Worm (Caenorhabditis elegans) whole organism, early embryonic: ENCODE results near the gene T24B8.4.

Experiments used
- B0310.2 ChIP-seq: sonication (generic microtip); optimal IDR thresholded peaks from 2 replicates; lab custom pipeline; 2016; ENCODE audit warnings: mild to moderate bottlenecking, missing genetic modification characterization, missing compliant biosample characterization
- F13C5.2 ChIP-seq: sonication (generic microtip); optimal IDR thresholded peaks from 2 replicates; lab custom pipeline; 2017; ENCODE audit warnings: mild to moderate bottlenecking, missing genetic modification characterization, inconsistent platforms, missing compliant biosample characterization
- aly-1 ChIP-seq: sonication (generic microtip); optimal IDR thresholded peaks from 2 replicates; lab custom pipeline; 2016; ENCODE audit warnings: missing genetic modification characterization, missing compliant biosample characterization
- ama-1 ChIP-seq: fragments of 150-350 bp; optimal IDR thresholded peaks from 2 replicates; lab custom pipeline; 2014
- ceh-13 ChIP-seq: fragments of 200-800 bp; sonication (Bioruptor generic); optimal IDR thresholded peaks from 2 replicates; lab custom pipeline; 2018; ENCODE audit warnings: mild to moderate bottlenecking, missing genetic modification characterization, missing compliant biosample characterization
- ceh-36 ChIP-seq: sonication (generic microtip); optimal IDR thresholded peaks from 2 replicates; lab custom pipeline; 2016; ENCODE audit warnings: missing genetic modification characterization, inconsistent platforms, missing compliant biosample characterization
- ets-7 ChIP-seq: sonication (generic microtip); optimal IDR thresholded peaks from 2 replicates; lab custom pipeline; 2016; ENCODE audit warnings: missing genotype, missing genetic modification characterization, missing compliant biosample characterization
- flt-1 ChIP-seq: fragments of 200-800 bp; sonication (Bioruptor generic); IDR thresholded peaks from 2 replicates; pipeline ENCODE4 v1.3.6; 2022; ENCODE audit warnings: missing genetic modification characterization, missing compliant biosample characterization
- hmbx-1 ChIP-seq: sonication (generic microtip); optimal IDR thresholded peaks from 2 replicates; lab custom pipeline; 2016; ENCODE audit warnings: mild to moderate bottlenecking, missing genetic modification characterization, missing compliant biosample characterization
- hmg-4 ChIP-seq: fragments of 200-800 bp; sonication (Bioruptor generic); optimal IDR thresholded peaks from 2 replicates; lab custom pipeline; 2018; ENCODE audit warnings: mild to moderate bottlenecking, missing genetic modification characterization, missing compliant biosample characterization
- hnd-1 ChIP-seq: sonication (generic microtip); optimal IDR thresholded peaks from 2 replicates; lab custom pipeline; 2016; ENCODE audit warnings: missing genetic modification characterization, missing compliant biosample characterization
- pes-1 ChIP-seq: fragments of 200-800 bp; sonication (Bioruptor generic); IDR thresholded peaks from 2 replicates; pipeline ENCODE4 v1.3.6; 2022; ENCODE audit warnings: missing genetic modification reagents, missing genetic modification characterization, missing compliant biosample characterization
- scrt-1 ChIP-seq: fragments of 200-800 bp; sonication (Bioruptor generic); IDR thresholded peaks from 2 replicates; pipeline ENCODE4 v1.3.6; 2022; ENCODE audit warnings: missing genetic modification characterization, missing compliant biosample characterization
- sea-1 ChIP-seq: fragments of 200-800 bp; sonication (Bioruptor generic); conservative IDR thresholded peaks from 2 replicates; pipeline ENCODE4 v1.3.6; 2022; ENCODE audit warnings: missing genetic modification characterization, missing compliant biosample characterization
- tbx-11 ChIP-seq: fragments of 200-800 bp; sonication (Bioruptor generic); IDR thresholded peaks from 2 replicates; pipeline ENCODE4 v1.3.6; 2022; ENCODE audit warnings: missing genetic modification characterization, missing compliant biosample characterization
- tbx-37 ChIP-seq: fragments of 200-800 bp; sonication (Bioruptor generic); conservative IDR thresholded peaks from 2 replicates; pipeline ENCODE4 v1.3.6; 2022; ENCODE audit warnings: missing genetic modification reagents, missing genetic modification characterization, missing compliant biosample characterization
- tra-4 ChIP-seq: sonication (generic microtip); optimal IDR thresholded peaks from 2 replicates; lab custom pipeline; 2017; ENCODE audit warnings: missing genetic modification characterization, missing compliant biosample characterization

The T24B8.4 gene

ce11 chrII:9070740-9071139, at the start of gene T24B8.4:
T24B8.4 (minus strand) TSS chrII:9070840.
- TF ChIP-seq ama-1 (lab: Kevin White, UChicago): no peak
- TF ChIP-seq tbx-11 (GFP tag; lab: Robert Waterston, UW): no peak
- no peak for TF ChIP-seq aly-1 (tag; lab: Kevin White, UChicago)
- no peak for TF ChIP-seq B0310.2 (tag; lab: Kevin White, UChicago)
- TF ChIP-seq ceh-36 (tag; lab: Kevin White, UChicago): no peak
- TF ChIP-seq hmbx-1 (tag; lab: Kevin White, UChicago): no peak
- TF ChIP-seq flt-1 (GFP tag; lab: Robert Waterston, UW): no peak
- no peak for TF ChIP-seq scrt-1 (GFP tag; lab: Robert Waterston, UW)
- no peak for TF ChIP-seq tra-4 (tag; lab: Kevin White, UChicago)
- no peak for TF ChIP-seq F13C5.2
- no peak for TF ChIP-seq hnd-1 (tag; lab: Kevin White, UChicago)
- TF ChIP-seq hmg-4: no peak
- no peak for TF ChIP-seq ceh-13 (GFP tag; lab: Kevin White, UChicago)
- TF ChIP-seq sea-1 (GFP tag; lab: Robert Waterston, UW): no peak
- TF ChIP-seq pes-1 (GFP tag; lab: Robert Waterston, UW): no peak
- TF ChIP-seq tbx-37 (GFP tag; lab: Robert Waterston, UW): no peak
- no peak for TF ChIP-seq ets-7

DNA sequence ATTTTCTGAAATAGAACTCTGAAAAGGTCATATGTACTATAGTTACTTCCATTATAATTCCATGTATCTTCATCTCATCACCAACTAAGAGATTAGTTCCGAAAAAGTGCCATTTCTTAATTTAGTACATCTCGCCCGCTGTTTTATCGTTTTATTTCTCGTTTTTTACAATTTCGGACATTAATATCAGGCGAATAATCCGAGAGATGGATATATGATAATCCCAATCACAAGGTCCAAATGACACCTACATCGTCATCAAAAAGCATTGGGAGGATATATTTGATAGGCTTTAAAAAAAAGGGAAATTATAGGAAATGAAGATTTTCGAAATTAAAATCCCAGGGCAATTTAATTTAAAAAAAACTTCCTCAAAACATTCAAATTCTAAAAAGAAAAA, 49.7 kb upstream of the T24B8.4 start:
- TF ChIP-seq ets-7: no peak
- no peak for TF ChIP-seq tbx-37 (GFP tag; lab: Robert Waterston, UW)
- TF ChIP-seq ceh-36 (tag; lab: Kevin White, UChicago): no peak
- TF ChIP-seq ceh-13 (GFP tag; lab: Kevin White, UChicago): no peak
- no peak for TF ChIP-seq sea-1 (GFP tag; lab: Robert Waterston, UW)
- no peak for TF ChIP-seq flt-1 (GFP tag; lab: Robert Waterston, UW)
- no peak for TF ChIP-seq ama-1 (lab: Kevin White, UChicago)
- TF ChIP-seq F13C5.2: no peak
- TF ChIP-seq aly-1 (tag; lab: Kevin White, UChicago): no peak
- TF ChIP-seq hmg-4: no peak
- no peak for TF ChIP-seq tbx-11 (GFP tag; lab: Robert Waterston, UW)
- TF ChIP-seq B0310.2 (tag; lab: Kevin White, UChicago): no peak
- TF ChIP-seq hnd-1 (tag; lab: Kevin White, UChicago): no peak
- no peak for TF ChIP-seq scrt-1 (GFP tag; lab: Robert Waterston, UW)

DNA sequence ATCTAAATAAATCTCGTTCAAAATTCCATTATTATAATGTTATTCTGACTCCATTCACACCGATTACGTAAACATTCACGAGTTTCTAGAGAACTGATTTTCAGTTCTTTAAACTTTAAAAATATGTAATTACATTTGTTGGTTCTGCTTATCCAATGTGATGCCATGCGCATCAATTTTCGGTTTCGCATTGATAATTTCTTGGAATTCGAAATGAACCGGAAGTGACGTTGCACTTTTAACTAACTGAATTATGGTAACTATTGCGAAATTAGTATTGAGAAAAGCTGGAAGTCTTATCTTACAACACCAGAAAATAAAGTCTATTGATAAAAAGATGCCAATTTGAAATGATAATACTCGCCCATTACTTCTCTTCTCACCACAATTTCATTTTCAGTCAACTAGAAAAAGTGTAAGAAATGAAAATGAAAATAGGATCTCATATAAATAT, 47.2 kb upstream of the T24B8.4 start:
- TF ChIP-seq flt-1 (GFP tag; lab: Robert Waterston, UW): no peak

- TF ChIP-seq ets-7 (no peak), hmbx-1 (tag; lab: Kevin White, UChicago) (no peak), hnd-1 (tag; lab: Kevin White, UChicago) (no peak), flt-1 (GFP tag; lab: Robert Waterston, UW) (no peak), pes-1 (GFP tag; lab: Robert Waterston, UW) (no peak), tbx-11 (GFP tag; lab: Robert Waterston, UW) (no peak), tra-4 (tag; lab: Kevin White, UChicago) (no peak), B0310.2 (tag; lab: Kevin White, UChicago) (no peak), scrt-1 (GFP tag; lab: Robert Waterston, UW) (no peak), sea-1 (GFP tag; lab: Robert Waterston, UW) (no peak), ama-1 (lab: Kevin White, UChicago) (no peak), ceh-36 (tag; lab: Kevin White, UChicago) (no peak)
Measured at ce11 chrII:9116404-9116803, 45.8 kb upstream of the T24B8.4 start.

DNA sequence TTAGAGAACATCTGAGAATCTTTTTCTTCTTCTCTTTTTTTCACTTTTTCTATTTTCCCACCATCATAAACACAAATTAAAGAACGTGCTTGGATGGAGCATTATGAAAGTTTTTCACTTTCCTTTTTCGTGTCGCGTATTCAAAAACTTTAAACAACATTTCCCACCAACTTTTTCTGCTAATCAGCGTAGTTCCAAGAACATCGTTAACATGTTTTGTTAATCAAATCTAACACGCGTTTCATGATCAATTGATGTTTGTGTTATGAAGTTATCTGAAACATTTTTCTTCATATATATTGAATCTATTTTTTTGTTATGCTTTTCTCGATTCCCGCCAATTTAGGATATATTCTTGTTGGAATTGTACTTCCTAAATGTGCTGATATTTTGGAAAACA, 45.0 kb upstream of the T24B8.4 start:
- no peak for TF ChIP-seq scrt-1 (GFP tag; lab: Robert Waterston, UW)
- no peak for TF ChIP-seq F13C5.2
- no peak for TF ChIP-seq ceh-13 (GFP tag; lab: Kevin White, UChicago)
- TF ChIP-seq hnd-1 (tag; lab: Kevin White, UChicago): no peak
- TF ChIP-seq sea-1 (GFP tag; lab: Robert Waterston, UW): no peak
- TF ChIP-seq ama-1 (lab: Kevin White, UChicago): no peak
- TF ChIP-seq tbx-11 (GFP tag; lab: Robert Waterston, UW): no peak

DNA sequence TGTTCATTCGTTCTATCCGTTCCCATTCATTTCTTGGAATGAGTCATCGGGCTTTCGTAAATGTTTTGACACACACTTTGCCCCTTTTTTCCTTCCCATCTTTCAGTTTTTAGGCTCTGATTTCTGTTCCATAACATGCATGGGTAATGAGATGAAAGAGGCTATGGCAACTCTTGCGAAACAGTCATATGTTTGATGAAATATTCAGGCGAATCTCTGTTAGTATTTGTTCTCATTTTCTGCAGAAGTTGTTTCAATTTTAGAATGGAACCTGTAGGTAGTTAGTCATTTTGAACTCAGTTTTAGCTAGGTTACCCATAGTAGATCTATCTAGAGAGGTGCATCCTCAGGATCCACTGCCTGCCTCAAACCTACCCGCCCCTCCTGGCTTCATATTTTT, 44.3 kb upstream of the T24B8.4 start:
- no peak for TF ChIP-seq ets-7

- TF ChIP-seq ama-1 (lab: Kevin White, UChicago): no peak
- no peak for TF ChIP-seq ceh-36 (tag; lab: Kevin White, UChicago)
- no peak for TF ChIP-seq aly-1 (tag; lab: Kevin White, UChicago)
- TF ChIP-seq tbx-37 (GFP tag; lab: Robert Waterston, UW): no peak
- TF ChIP-seq hnd-1 (tag; lab: Kevin White, UChicago): no peak
- no peak for TF ChIP-seq sea-1 (GFP tag; lab: Robert Waterston, UW)
- TF ChIP-seq hmbx-1 (tag; lab: Kevin White, UChicago): no peak
- no peak for TF ChIP-seq hmg-4
- no peak for TF ChIP-seq flt-1 (GFP tag; lab: Robert Waterston, UW)
- TF ChIP-seq tbx-11 (GFP tag; lab: Robert Waterston, UW): no peak
- no peak for TF ChIP-seq pes-1 (GFP tag; lab: Robert Waterston, UW)
- no peak for TF ChIP-seq tra-4 (tag; lab: Kevin White, UChicago)
- no peak for TF ChIP-seq ceh-13 (GFP tag; lab: Kevin White, UChicago)
- no peak for TF ChIP-seq ets-7
- no peak for TF ChIP-seq F13C5.2
- no peak for TF ChIP-seq B0310.2 (tag; lab: Kevin White, UChicago)
- TF ChIP-seq scrt-1 (GFP tag; lab: Robert Waterston, UW): no peak
Measured at ce11 chrII:9113759-9114158, 43.1 kb upstream of the T24B8.4 start.

DNA sequence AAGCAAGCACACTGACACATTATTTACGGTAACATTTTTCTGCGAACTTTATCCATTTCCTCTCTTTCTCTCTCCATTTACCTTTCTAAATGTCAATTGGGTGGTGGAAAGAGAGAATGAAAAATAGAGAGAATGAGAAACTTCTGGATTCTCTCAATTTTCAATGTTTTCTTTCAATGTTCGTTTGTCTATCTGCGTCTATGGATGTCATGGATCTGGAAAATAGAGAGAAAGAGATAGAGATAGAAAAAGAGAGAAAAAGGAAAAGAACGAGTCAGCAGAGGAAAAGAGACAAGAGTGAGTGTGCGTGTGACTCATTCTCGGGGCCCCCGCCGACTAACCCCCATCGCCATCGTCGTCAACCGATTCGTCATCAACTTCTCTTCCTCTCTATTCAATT, 42.2 kb upstream of the T24B8.4 start, which contains the start of gene jun-1:
jun-1 (plus strand) TSS at position 307 of the 400 bp plus-strand sequence.
- no peak for TF ChIP-seq sea-1 (GFP tag; lab: Robert Waterston, UW)
- TF ChIP-seq tbx-11 (GFP tag; lab: Robert Waterston, UW): no peak
- TF ChIP-seq hmg-4: peak; percentile 26
- no peak for TF ChIP-seq ceh-13 (GFP tag; lab: Kevin White, UChicago)
- TF ChIP-seq scrt-1 (GFP tag; lab: Robert Waterston, UW): 0 out of 2 replicates have a peak, but pooled peaks have one; percentile 6
